Fruit fly (Drosophila melanogaster): ENCODE measurements around the gene CG5966.

DNA sequence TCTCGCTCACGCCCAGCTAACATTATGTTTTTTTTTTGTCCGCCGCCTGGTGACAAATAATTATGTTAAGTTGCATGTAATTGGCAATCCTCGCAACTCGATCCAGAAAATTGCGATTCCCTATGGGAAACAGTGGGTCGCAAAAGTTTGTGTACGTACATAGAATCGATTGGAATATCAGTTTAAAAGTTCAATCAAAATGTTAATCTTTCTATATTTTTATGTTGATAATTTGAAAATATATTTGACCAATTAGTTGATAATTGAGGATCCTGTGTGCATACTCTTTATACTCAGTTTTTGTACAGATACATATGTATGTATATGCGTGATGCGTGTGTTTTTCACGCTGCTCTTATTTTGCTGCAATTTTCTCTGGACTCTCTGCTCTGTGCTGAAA, 39.3 kb downstream of the CG5966 start:
- TF ChIP-seq CG8478 (optimal IDR thresholded peaks at IDR 0.05) (no peak), psq (optimal IDR thresholded peaks at IDR 0.05) (no peak)
